Worm (Caenorhabditis elegans): ENCODE data around the gene F07H5.13.

F07H5.13 gene

DNA sequence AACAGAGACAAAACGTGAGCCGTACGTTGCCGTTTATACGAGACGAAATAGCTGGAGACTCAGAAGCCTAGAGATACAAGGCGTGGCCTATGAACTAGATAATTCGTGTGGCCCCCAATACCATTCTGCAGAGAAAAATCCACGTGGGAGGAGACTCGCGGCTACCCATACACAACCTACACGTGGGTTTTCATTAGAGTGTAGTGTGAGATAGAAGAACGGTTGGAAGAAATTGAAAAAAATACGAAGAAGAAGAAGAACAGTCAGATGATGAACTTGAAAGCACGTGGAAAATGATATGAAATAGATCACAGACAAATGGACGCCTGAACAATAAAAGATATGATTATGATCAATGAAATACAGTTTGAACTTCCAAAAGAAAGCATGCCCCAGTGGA lies 25.2 kb upstream of the F07H5.13 start:
- TF ChIP-seq somi-1 (GFP tag; optimal IDR thresholded peaks at IDR 0.05) (peak; percentile 80), sea-2 (GFP tag; IDR thresholded peaks at IDR 0.05) (no peak), B0336.3 (GFP tag; IDR thresholded peaks at IDR 0.05) (no peak), K11D2.4 (GFP tag; IDR thresholded peaks at IDR 0.05) (0 out of 2 replicates have a peak, but pooled peaks have one; percentile 37), dox-1 (GFP tag; IDR thresholded peaks at IDR 0.05) (0 out of 2 replicates have a peak, but pooled peaks have one; percentile 41), die-1 (tag; optimal IDR thresholded peaks at IDR 0.05) (peak; percentile 11), C06A6.2 (GFP tag; conservative IDR thresholded peaks at IDR 0.05) (0 out of 2 replicates have a peak, but pooled peaks have one; percentile 20), sdz-38 (tag; optimal IDR thresholded peaks at IDR 0.05) (no peak), lin-26 (GFP tag; IDR thresholded peaks at IDR 0.05) (peak; percentile 70; the same call in 1 of the 2 replicates), cebp-1 (GFP tag; IDR thresholded peaks at IDR 0.05) (no peak), cebp-1 (tag; optimal IDR thresholded peaks at IDR 0.05) (peak; percentile 29)

DNA sequence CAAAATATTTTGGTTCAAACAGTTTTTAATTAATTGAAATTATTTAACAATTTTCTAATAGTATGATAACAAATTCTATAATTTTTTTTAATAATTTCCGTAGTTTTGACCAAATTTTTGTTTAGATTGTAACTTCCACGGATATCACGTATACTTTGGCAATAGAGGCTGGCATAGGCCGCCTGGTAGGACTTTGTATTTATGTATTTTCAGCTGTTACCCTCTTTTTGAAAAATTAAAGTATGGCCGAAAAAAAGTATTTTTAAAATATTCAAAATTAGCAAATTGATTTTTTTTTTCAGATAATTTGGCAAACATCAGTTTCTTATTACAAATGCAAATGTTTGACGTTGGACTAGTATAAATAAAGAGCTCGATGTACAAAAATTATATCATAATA lies 23.9 kb upstream of the F07H5.13 start, which contains the start of the genes nsph-1.1 and K08F8.15:
TSS of gene nsph-1.1 (plus strand) at position 301 of the 400 bp plus-strand sequence.
TSS of gene K08F8.15 (plus strand) at position 335 of the 400 bp plus-strand sequence.
- TF ChIP-seq ztf-26 (tag; optimal IDR thresholded peaks at IDR 0.05) (no peak), egl-44 (GFP tag; IDR thresholded peaks at IDR 0.05) (no peak), ets-4 (GFP tag; optimal IDR thresholded peaks at IDR 0.05) (no peak), tbx-9 (tag; optimal IDR thresholded peaks at IDR 0.05; ENCODE audit: borderline replicate concordance) (no peak), F57A8.1 (GFP tag; optimal IDR thresholded peaks at IDR 0.05) (no peak), rcor-1 (GFP tag; IDR thresholded peaks at IDR 0.05) (no peak), dox-1 (GFP tag; IDR thresholded peaks at IDR 0.05) (no peak), repo-1 (tag; optimal IDR thresholded peaks at IDR 0.05) (no peak), pha-4 (tag; optimal IDR thresholded peaks at IDR 0.05) (no peak), nhr-80 (tag; optimal IDR thresholded peaks at IDR 0.05) (no peak), madf-8 (GFP tag; conservative IDR thresholded peaks at IDR 0.05) (no peak), ceh-58 (GFP tag; IDR thresholded peaks at IDR 0.05) (no peak), F55B11.4 (tag; optimal IDR thresholded peaks at IDR 0.05; ENCODE audit: borderline replicate concordance, insufficient read depth) (no peak)

DNA sequence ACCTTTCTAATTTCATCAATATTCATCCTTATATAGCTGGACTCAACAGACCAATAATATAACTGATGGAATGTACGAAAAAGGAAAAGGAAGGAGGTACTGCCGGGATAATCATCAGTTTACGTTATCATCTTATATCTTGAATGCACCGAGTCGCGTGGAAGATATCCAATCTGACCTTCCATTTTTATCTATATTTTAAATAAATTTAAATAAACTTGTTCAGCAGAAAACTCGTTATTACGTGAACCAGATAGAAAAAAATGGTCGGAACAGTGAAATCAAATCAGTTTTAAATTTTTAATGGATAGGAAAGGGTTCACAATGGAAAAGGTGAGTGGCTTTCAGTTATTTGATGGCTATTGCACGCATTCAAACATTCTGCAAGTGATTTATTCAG lies 23.5 kb upstream of the F07H5.13 start, which contains the start of gene pah-1:
TSS of gene pah-1 (minus strand) at position 101 of the 400 bp plus-strand sequence.
- TF ChIP-seq D2030.7 (GFP tag; IDR thresholded peaks at IDR 0.05) (no peak), Y67H2A.10 (GFP tag; conservative IDR thresholded peaks at IDR 0.05) (no peak), snpc-3.4 (tag; optimal IDR thresholded peaks at IDR 0.05) (no peak), F57A8.1 (GFP tag; optimal IDR thresholded peaks at IDR 0.05) (no peak), rpc-1 (optimal IDR thresholded peaks at IDR 0.05) (no peak), rpc-1 (tag; optimal IDR thresholded peaks at IDR 0.05) (no peak), B0035.1 (tag; optimal IDR thresholded peaks at IDR 0.05) (no peak), Y56A3A.18 (GFP tag; IDR thresholded peaks at IDR 0.05) (no peak), egl-18 (GFP tag; IDR thresholded peaks at IDR 0.05) (no peak)

DNA sequence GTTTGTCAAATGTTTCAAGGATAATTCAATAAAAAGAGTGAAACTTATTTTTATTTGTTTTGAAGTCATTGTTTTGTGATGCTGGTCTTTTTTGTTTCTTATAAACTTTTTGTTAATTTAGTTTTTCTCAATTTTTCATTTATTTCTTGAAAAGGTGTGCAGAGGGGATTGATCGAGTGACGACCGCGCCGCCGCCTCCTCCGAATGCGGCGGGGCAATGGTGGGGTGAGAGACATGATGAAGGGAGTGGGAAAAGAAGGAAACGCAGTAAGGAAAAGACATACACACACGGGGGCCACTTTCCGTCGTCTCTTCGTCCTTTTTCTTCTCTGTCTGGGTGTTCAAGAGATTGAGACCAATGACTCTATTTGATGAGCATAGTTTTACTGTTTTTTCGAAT lies 21.0 kb upstream of the F07H5.13 start:
- TF ChIP-seq F23B12.7 (tag; optimal IDR thresholded peaks at IDR 0.05; ENCODE audit: insufficient read depth) (peak; percentile 32), nfya-1 (tag; optimal IDR thresholded peaks at IDR 0.05; ENCODE audit: borderline replicate concordance, insufficient read depth) (no peak), dox-1 (GFP tag; IDR thresholded peaks at IDR 0.05) (0 out of 2 replicates have a peak, but pooled peaks have one; percentile 29), madf-10 (tag; optimal IDR thresholded peaks at IDR 0.05) (peak; percentile 8), hmg-1.2 (GFP tag; IDR thresholded peaks at IDR 0.05) (peak; percentile 41; the same call in 1 of the 2 replicates)
